Worm (Caenorhabditis elegans) whole organism, L4/young adult: ENCODE measurements around the gene T19C4.5.

Source experiments
- dao-5 ChIP-seq: sonication (generic microtip); optimal IDR thresholded peaks from 2 replicates; lab custom pipeline; 2016; ENCODE audit warnings: missing genotype, missing genetic modification characterization, moderate library complexity, missing compliant biosample characterization
- him-1 ChIP-seq: sonication (generic microtip); optimal IDR thresholded peaks from 2 replicates; lab custom pipeline; 2016; ENCODE audit warnings: missing genotype, missing genetic modification reagents, missing genetic modification characterization, missing compliant biosample characterization

ce11 chrV:11172667-11173066, 654 bp downstream of the T19C4.5 start:
- TF ChIP-seq dao-5 (tag; lab: Kevin White, UChicago) (no peak), him-1 (tag; lab: Kevin White, UChicago) (no peak)
